Worm (Caenorhabditis elegans) whole organism, L1 larva: ENCODE results near the gene unc-132.

Experiments
- C04F5.9 ChIP-seq: sonication (generic microtip); optimal IDR thresholded peaks from 2 replicates; lab custom pipeline; 2016; ENCODE audit warnings: missing genetic modification characterization, missing compliant biosample characterization
- aha-1 ChIP-seq: fragments of 150-350 bp; optimal IDR thresholded peaks from 2 replicates; lab custom pipeline; 2014; ENCODE audit warnings: missing biosample characterization, missing genetic modification characterization
- alr-1 ChIP-seq: fragments of 200-800 bp; sonication (Bioruptor generic); optimal IDR thresholded peaks from 2 replicates; lab custom pipeline; 2018; ENCODE audit warnings: borderline replicate concordance, mild to moderate bottlenecking, missing genetic modification characterization, missing compliant biosample characterization
- blmp-1 ChIP-seq: fragments of 150-350 bp; optimal IDR thresholded peaks from 2 replicates; lab custom pipeline; 2014; ENCODE audit warnings: missing biosample characterization, missing genetic modification characterization
- ceh-82 ChIP-seq, 3 experiments: fragments of 150-350 bp in 1 of 3; sonication (generic microtip) in 2 of 3; optimal IDR thresholded peaks; 2 replicates each; lab custom pipeline; 2014 to 2017; ENCODE audit warnings: missing biosample characterization in 3 of 3, missing genetic modification characterization in 3 of 3
- ceh-88 ChIP-seq: fragments of 200-800 bp; sonication (Bioruptor generic); IDR thresholded peaks from 2 replicates; pipeline ENCODE4 v1.3.6; 2022; ENCODE audit warnings: missing genetic modification characterization, missing compliant biosample characterization
- dpl-1 ChIP-seq, 3 experiments: fragments of 150-350 bp in 2 of 3; sonication (generic microtip) in 1 of 3; optimal IDR thresholded peaks; 2 replicates each; lab custom pipeline; 2014 to 2017; ENCODE audit warnings: missing biosample characterization in 3 of 3, missing genetic modification characterization in 3 of 3, missing genetic modification reagents in 3 of 3
- efl-1 ChIP-seq, 4 experiments: fragments of 150-350 bp; optimal IDR thresholded peaks in 3 of 4; peaks in 1 of 4; 1 replicate in 1 of 4; 2 replicates in 3 of 4; lab custom pipeline; 2014; ENCODE audit warnings: missing biosample characterization in 2 of 4, missing genetic modification characterization in 2 of 4, missing genetic modification reagents in 2 of 4
- efl-3 ChIP-seq: fragments of 200-800 bp; sonication (Bioruptor generic); optimal IDR thresholded peaks from 2 replicates; lab custom pipeline; 2018; ENCODE audit warnings: mild to moderate bottlenecking, missing genetic modification characterization, missing compliant biosample characterization
- elt-2 ChIP-seq: sonication (generic microtip); optimal IDR thresholded peaks from 2 replicates; lab custom pipeline; 2016; ENCODE audit warnings: missing genetic modification characterization, mild to moderate bottlenecking, inconsistent platforms, missing compliant biosample characterization, missing genetic modification reagents
- elt-3 ChIP-seq, 6 experiments: fragments of 150-350 bp in 1 of 6; sonication (generic microtip); optimal IDR thresholded peaks; 2 replicates each; lab custom pipeline; 2017 to 2018; ENCODE audit warnings: missing biosample characterization in 6 of 6, missing genetic modification characterization in 6 of 6, inconsistent platforms in 1 of 6
- ets-5 ChIP-seq: fragments of 200-800 bp; sonication (Bioruptor generic); IDR thresholded peaks from 2 replicates; pipeline ENCODE4 v1.3.6; 2022; ENCODE audit warnings: missing genetic modification characterization, missing compliant biosample characterization
- fkh-10 ChIP-seq: sonication (generic microtip); optimal IDR thresholded peaks from 2 replicates; lab custom pipeline; 2017; ENCODE audit warnings: missing biosample characterization, missing genetic modification reagents, missing genetic modification characterization
- fkh-4 ChIP-seq: sonication (generic microtip); optimal IDR thresholded peaks from 2 replicates; lab custom pipeline; 2016; ENCODE audit warnings: missing compliant biosample characterization, missing genetic modification characterization, borderline replicate concordance
- fkh-8 ChIP-seq: sonication (generic microtip); optimal IDR thresholded peaks from 2 replicates; lab custom pipeline; 2016; ENCODE audit warnings: mild to moderate bottlenecking, missing genetic modification characterization, missing compliant biosample characterization
- fos-1 ChIP-seq: fragments of 150-350 bp; optimal IDR thresholded peaks from 2 replicates; lab custom pipeline; 2014; ENCODE audit warnings: missing biosample characterization, missing genetic modification characterization
- grh-1 ChIP-seq: fragments of 200-800 bp; sonication (Bioruptor generic); IDR thresholded peaks from 2 replicates; pipeline ENCODE4 v1.3.6; 2022; ENCODE audit warnings: missing genetic modification reagents, missing genetic modification characterization, missing compliant biosample characterization
- hlh-4 ChIP-seq: sonication (generic microtip); optimal IDR thresholded peaks from 2 replicates; lab custom pipeline; 2016; ENCODE audit warnings: mild to moderate bottlenecking, missing genetic modification characterization, missing compliant biosample characterization
- irx-1 ChIP-seq: sonication (generic microtip); optimal IDR thresholded peaks from 2 replicates; lab custom pipeline; 2016; ENCODE audit warnings: missing genetic modification characterization, missing compliant biosample characterization
- isw-1 ChIP-seq: fragments of 200-800 bp; sonication (Bioruptor generic); IDR thresholded peaks from 2 replicates; pipeline ENCODE4 v1.3.6; 2022; ENCODE audit warnings: missing genetic modification characterization, missing compliant biosample characterization
- lin-13 ChIP-seq: fragments of 150-350 bp; optimal IDR thresholded peaks from 2 replicates; lab custom pipeline; 2014; ENCODE audit warnings: missing biosample characterization, missing genetic modification reagents, missing genetic modification characterization
- lin-14 ChIP-seq: fragments of 200-800 bp; sonication (Bioruptor generic); optimal IDR thresholded peaks from 2 replicates; lab custom pipeline; 2018; ENCODE audit warnings: mild to moderate bottlenecking, missing genetic modification characterization, moderate library complexity, missing compliant biosample characterization
- lin-15B ChIP-seq: fragments of 150-350 bp; sonication (generic microtip); optimal IDR thresholded peaks from 3 replicates; lab custom pipeline; 2014; ENCODE audit warnings: missing biosample characterization, missing genetic modification characterization
- lin-35 ChIP-seq, 2 experiments: fragments of 150-350 bp; optimal IDR thresholded peaks; 2 replicates each; lab custom pipeline; 2014; ENCODE audit warnings: missing biosample characterization in 2 of 2, missing genetic modification characterization in 2 of 2, missing genetic modification reagents in 2 of 2
- lin-39 ChIP-seq: fragments of 150-350 bp; optimal IDR thresholded peaks from 2 replicates; lab custom pipeline; 2014; ENCODE audit warnings: missing biosample characterization, missing genetic modification reagents, missing genetic modification characterization
- lsy-2 ChIP-seq, 2 experiments: fragments of 150-350 bp; optimal IDR thresholded peaks; 2 replicates each; lab custom pipeline; 2014; ENCODE audit warnings: missing biosample characterization in 2 of 2, missing genetic modification characterization in 2 of 2
- mdl-1 ChIP-seq, 2 experiments: fragments of 150-350 bp; optimal IDR thresholded peaks; 2 replicates each; lab custom pipeline; 2014 to 2017; ENCODE audit warnings: missing biosample characterization in 2 of 2, missing genetic modification characterization in 2 of 2, inconsistent platforms in 1 of 2
- nhr-11 ChIP-seq: fragments of 150-350 bp; optimal IDR thresholded peaks from 2 replicates; lab custom pipeline; 2014; ENCODE audit warnings: missing biosample characterization, missing genetic modification characterization
- nhr-12 ChIP-seq: sonication (generic microtip); optimal IDR thresholded peaks from 2 replicates; lab custom pipeline; 2017; ENCODE audit warnings: missing biosample characterization, missing genetic modification characterization
- nhr-19 ChIP-seq: fragments of 200-800 bp; sonication (Bioruptor generic); conservative IDR thresholded peaks from 2 replicates; pipeline ENCODE4 v1.3.6; 2022; ENCODE audit warnings: missing genetic modification characterization, missing compliant biosample characterization
- nhr-20 ChIP-seq: sonication (generic microtip); optimal IDR thresholded peaks from 2 replicates; lab custom pipeline; 2016; ENCODE audit warnings: mild to moderate bottlenecking, missing genetic modification characterization, missing compliant biosample characterization
- nhr-237 ChIP-seq: fragments of 150-350 bp; optimal IDR thresholded peaks from 2 replicates; lab custom pipeline; 2014; ENCODE audit warnings: missing biosample characterization, missing genetic modification characterization
- nhr-47 ChIP-seq: sonication (generic microtip); optimal IDR thresholded peaks from 2 replicates; lab custom pipeline; 2016; ENCODE audit warnings: mild to moderate bottlenecking, missing genetic modification characterization, moderate library complexity, missing compliant biosample characterization
- nhr-71 ChIP-seq: sonication (generic microtip); optimal IDR thresholded peaks from 2 replicates; lab custom pipeline; 2016; ENCODE audit warnings: mild to moderate bottlenecking, missing genetic modification characterization, moderate library complexity, missing compliant biosample characterization
- nhr-85 ChIP-seq: sonication (generic microtip); peaks from one replicate; lab custom pipeline; 2016; ENCODE audit warnings: missing genetic modification characterization, inconsistent platforms, missing compliant biosample characterization
- nhr-90 ChIP-seq: sonication (generic microtip); optimal IDR thresholded peaks from 2 replicates; lab custom pipeline; 2016; ENCODE audit warnings: mild to moderate bottlenecking, missing genetic modification characterization, missing compliant biosample characterization; ENCODE audit not compliant: poor library complexity
- pag-3 ChIP-seq: sonication (generic microtip); optimal IDR thresholded peaks from 2 replicates; lab custom pipeline; 2017; ENCODE audit warnings: missing genetic modification characterization, mild to moderate bottlenecking, missing compliant biosample characterization, antibody characterized with exemption, borderline replicate concordance; ENCODE audit not compliant: insufficient read depth
- pqm-1 ChIP-seq: sonication (generic microtip); optimal IDR thresholded peaks from 3 replicates; lab custom pipeline; 2017; ENCODE audit warnings: missing biosample characterization, missing genetic modification characterization
- rnt-1 ChIP-seq: sonication (generic microtip); optimal IDR thresholded peaks from 2 replicates; lab custom pipeline; 2016; ENCODE audit warnings: mild to moderate bottlenecking, missing genetic modification characterization, moderate library complexity, missing compliant biosample characterization
- snpc-4 ChIP-seq: fragments of 150-350 bp; optimal IDR thresholded peaks from 2 replicates; lab custom pipeline; 2014; ENCODE audit warnings: missing biosample characterization, missing genetic modification characterization
- snu-23 ChIP-seq: sonication (generic microtip); optimal IDR thresholded peaks from 2 replicates; lab custom pipeline; 2016; ENCODE audit warnings: missing genetic modification characterization, missing compliant biosample characterization
- sptf-1 ChIP-seq: fragments of 150-350 bp; optimal IDR thresholded peaks from 2 replicates; lab custom pipeline; 2014; ENCODE audit warnings: missing biosample characterization, missing genetic modification characterization
- sup-37 ChIP-seq: fragments of 200-800 bp; sonication (Bioruptor generic); optimal IDR thresholded peaks from 2 replicates; lab custom pipeline; 2018; ENCODE audit warnings: mild to moderate bottlenecking, missing genetic modification characterization, missing compliant biosample characterization
- swsn-7 ChIP-seq: sonication (generic microtip); optimal IDR thresholded peaks from 2 replicates; lab custom pipeline; 2016; ENCODE audit warnings: missing genetic modification characterization, missing compliant biosample characterization
- tbx-2 ChIP-seq: sonication (generic microtip); optimal IDR thresholded peaks from 2 replicates; lab custom pipeline; 2016; ENCODE audit warnings: missing genetic modification characterization, missing compliant biosample characterization
- unc-130 ChIP-seq: fragments of 150-350 bp; optimal IDR thresholded peaks from 2 replicates; lab custom pipeline; 2017; ENCODE audit warnings: missing biosample characterization, missing genetic modification characterization, inconsistent platforms
- unc-30 ChIP-seq: sonication (generic microtip); optimal IDR thresholded peaks from 2 replicates; lab custom pipeline; 2017; ENCODE audit warnings: missing biosample characterization, missing genetic modification characterization
- unc-86 ChIP-seq: sonication (generic microtip); optimal IDR thresholded peaks from 2 replicates; lab custom pipeline; 2016; ENCODE audit warnings: missing genetic modification characterization, missing compliant biosample characterization
- unc-98 ChIP-seq: fragments of 200-800 bp; sonication (Bioruptor generic); IDR thresholded peaks from 2 replicates; pipeline ENCODE4 v1.3.6; 2022; ENCODE audit warnings: missing genetic modification characterization, missing compliant biosample characterization
- ztf-4 ChIP-seq: fragments of 150-350 bp; optimal IDR thresholded peaks from 2 replicates; lab custom pipeline; 2014; ENCODE audit warnings: missing biosample characterization, missing genetic modification characterization

Gene unc-132

DNA sequence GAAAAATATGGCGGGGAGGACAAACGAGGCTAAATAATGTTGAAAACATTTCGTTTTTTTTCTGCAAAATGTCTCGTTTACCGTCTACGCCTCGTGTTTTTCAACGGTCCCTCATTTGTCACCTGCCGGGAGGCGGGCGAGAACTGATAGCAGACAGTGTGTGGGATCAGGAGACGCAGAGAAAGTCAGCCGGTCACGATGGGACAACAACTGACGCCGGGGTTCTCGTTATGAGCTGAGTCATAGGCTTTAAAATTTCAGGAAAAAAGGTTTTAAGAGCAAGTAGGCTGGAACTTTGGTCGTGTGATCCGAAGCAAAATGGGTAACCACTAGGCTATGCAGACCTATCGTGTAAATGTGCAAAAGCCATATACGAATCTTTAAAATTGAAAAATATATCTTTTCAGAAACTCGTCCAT is 1.1 kb upstream of the unc-132 start, which contains the start of gene W08A12.2:
Gene W08A12.2 (minus strand): TSS at position 103 of the 419 bp plus-strand sequence.
- TF ChIP-seq sup-37 (no peak), swsn-7 (tag; lab: Kevin White, UChicago) (peak; percentile 37), irx-1 (tag; lab: Kevin White, UChicago) (no peak), ztf-4 (tag; lab: Kevin White, UChicago) (peak; percentile 31), alr-1 (tag; lab: Kevin White, UChicago) (no peak), ceh-88 (GFP tag; lab: Robert Waterston, UW) (no peak), unc-98 (GFP tag; lab: Robert Waterston, UW) (peak; percentile 40; the same call in 1 of the 2 replicates), elt-3 (tag; optimal IDR thresholded peaks at IDR 0.05; lab: Kevin White, UChicago) (peak in 1 of 6 experiments; percentile 5), fkh-8 (no peak), dpl-1 (GFP tag; optimal IDR thresholded peaks at IDR 0.05; lab: Kevin White, UChicago) (peak in 1 of 3 experiments; percentile 14), hlh-4 (no peak), mdl-1 (tag; optimal IDR thresholded peaks at IDR 0.05; lab: Kevin White, UChicago) (peak in 1 of 2 experiments; percentile 76), nhr-90 (tag; lab: Kevin White, UChicago) (peak; percentile 39), lin-39 (tag; lab: Kevin White, UChicago) (peak; percentile 42), snu-23 (GFP tag; lab: Kevin White, UChicago) (peak; percentile 62), nhr-12 (no peak), lin-15B (no peak), blmp-1 (tag; lab: Kevin White, UChicago) (no peak), lsy-2 (tag; optimal IDR thresholded peaks at IDR 0.05; lab: Kevin White, UChicago) (peak; percentile 45 to 51), unc-86 (tag; lab: Kevin White, UChicago) (no peak), rnt-1 (tag; lab: Kevin White, UChicago) (peak; percentile 87), nhr-47 (tag; lab: Kevin White, UChicago) (peak; percentile 47), pag-3 (tag; lab: Kevin White, UChicago) (peak; percentile 10), lin-14 (GFP tag; lab: Kevin White, UChicago) (peak; percentile 87), nhr-20 (tag; lab: Kevin White, UChicago) (peak; percentile 69), grh-1 (no peak), nhr-85 (peak; percentile 77), fkh-10 (GFP tag; lab: Kevin White, UChicago) (no peak), snpc-4 (no peak), nhr-11 (tag; lab: Kevin White, UChicago) (no peak), elt-2 (tag; lab: Kevin White, UChicago) (no peak), efl-1 (optimal IDR thresholded peaks at IDR 0.05; lab: Kevin White, UChicago) (peak; percentile 34 to 44), efl-1 (GFP tag; optimal IDR thresholded peaks at IDR 0.05 in 1 of 2; lab: Kevin White, UChicago) (peak; percentile 12 to 52), C04F5.9 (tag; lab: Kevin White, UChicago) (no peak), aha-1 (tag; lab: Kevin White, UChicago) (no peak), ceh-82 (tag; optimal IDR thresholded peaks at IDR 0.05; lab: Kevin White, UChicago) (no peak), unc-130 (tag; lab: Kevin White, UChicago) (peak; percentile 46), nhr-19 (GFP tag; lab: Robert Waterston, UW) (peak; percentile 81), sptf-1 (tag; lab: Kevin White, UChicago) (no peak), lin-13 (GFP tag; lab: Kevin White, UChicago) (no peak), efl-3 (GFP tag; lab: Kevin White, UChicago) (no peak), unc-30 (tag; lab: Kevin White, UChicago) (no peak), nhr-237 (tag; lab: Kevin White, UChicago) (no peak), isw-1 (GFP tag; lab: Robert Waterston, UW) (no peak), nhr-71 (tag; lab: Kevin White, UChicago) (peak; percentile 88), lin-35 (GFP tag; optimal IDR thresholded peaks at IDR 0.05; lab: Kevin White, UChicago) (peak in 1 of 2 experiments; percentile 59), pqm-1 (tag; lab: Kevin White, UChicago) (no peak), tbx-2 (peak; percentile 25), fkh-4 (tag; lab: Kevin White, UChicago) (no peak), ets-5 (no peak), fos-1 (peak; percentile 32)
